Fruit fly (Drosophila melanogaster) whole organism, embryonic: Measurements from ENCODE around the gene CG13081.
A peak's percentile ranks its signal among the peaks of the same experiment; 100 is the strongest.

Source experiments
- Adf1 ChIP-seq: fragments of 200-800 bp; sonication (Bioruptor generic); IDR thresholded peaks from 2 replicates; pipeline ENCODE4 v1.3.6; 2022; ENCODE audit warnings: missing biosample characterization, missing genetic modification characterization
- BEAF-32 ChIP-seq: fragments of 200-800 bp; sonication (Bioruptor generic); optimal IDR thresholded peaks from 3 replicates; lab custom pipeline; 2017; ENCODE audit warnings: missing biosample characterization, missing genetic modification characterization, mild to moderate bottlenecking, moderate library complexity, missing genetic modification reagents
- BtbVII ChIP-seq: fragments of 200-800 bp; sonication (Bioruptor generic); optimal IDR thresholded peaks from 3 replicates; lab custom pipeline; 2017; ENCODE audit warnings: missing biosample characterization, mild to moderate bottlenecking, missing genetic modification characterization
- Bteb2 ChIP-seq: fragments of 200-800 bp; sonication (Bioruptor generic); optimal IDR thresholded peaks from 2 replicates; lab custom pipeline; 2016; ENCODE audit warnings: missing biosample characterization, missing genetic modification characterization
- CG10654 ChIP-seq: fragments of 200-800 bp; sonication (Bioruptor generic); optimal IDR thresholded peaks from 2 replicates; lab custom pipeline; 2016; ENCODE audit warnings: missing biosample characterization, missing genetic modification characterization
- CG10959 ChIP-seq: fragments of 200-800 bp; sonication (Bioruptor generic); IDR thresholded peaks from 2 replicates; pipeline ENCODE4 v1.3.6; 2022; ENCODE audit warnings: missing biosample characterization, missing genetic modification characterization
- CG11456 ChIP-seq: fragments of 200-800 bp; sonication (Bioruptor generic); IDR thresholded peaks from 3 replicates; pipeline ENCODE4 v1.3.6; 2022; ENCODE audit warnings: missing biosample characterization, missing genetic modification characterization
- CG12744 ChIP-seq: fragments of 200-800 bp; sonication (Bioruptor generic); optimal IDR thresholded peaks from 2 replicates; lab custom pipeline; 2016; ENCODE audit warnings: missing biosample characterization, missing genetic modification characterization
- CG15601 ChIP-seq: fragments of 200-800 bp; sonication (Bioruptor generic); optimal IDR thresholded peaks from 3 replicates; lab custom pipeline; 2019; ENCODE audit warnings: missing biosample characterization, mild to moderate bottlenecking, missing genetic modification characterization, moderate library complexity
- CG16815 ChIP-seq: fragments of 200-800 bp; sonication (Bioruptor generic); optimal IDR thresholded peaks from 3 replicates; lab custom pipeline; 2017; ENCODE audit warnings: missing biosample characterization, mild to moderate bottlenecking, missing genetic modification characterization
- CG17829 ChIP-seq: fragments of 200-800 bp; optimal IDR thresholded peaks from 2 replicates; lab custom pipeline; 2019; ENCODE audit warnings: missing biosample characterization, mild to moderate bottlenecking, missing genetic modification characterization, moderate library complexity
- CG18011 ChIP-seq: fragments of 200-800 bp; sonication (Bioruptor generic); optimal IDR thresholded peaks from 2 replicates; lab custom pipeline; 2017; ENCODE audit warnings: missing biosample characterization, missing genetic modification characterization, mild to moderate bottlenecking, moderate library complexity, missing genotype
- CG4820 ChIP-seq: fragments of 200-800 bp; sonication (Bioruptor generic); optimal IDR thresholded peaks from 3 replicates; lab custom pipeline; 2016; ENCODE audit warnings: missing biosample characterization, missing genetic modification characterization
- CG4854 ChIP-seq: fragments of 200-800 bp; sonication (Bioruptor generic); optimal IDR thresholded peaks from 2 replicates; lab custom pipeline; 2016; ENCODE audit warnings: missing biosample characterization, missing genetic modification characterization, inconsistent platforms
- CG6175 ChIP-seq: fragments of 200-800 bp; sonication (Bioruptor generic); IDR thresholded peaks from 3 replicates; pipeline ENCODE4 v1.3.6; 2022; ENCODE audit warnings: missing biosample characterization, missing genetic modification characterization
- CG7987 ChIP-seq: fragments of 200-800 bp; sonication (Bioruptor generic); optimal IDR thresholded peaks from 2 replicates; lab custom pipeline; 2018; ENCODE audit warnings: missing biosample characterization, mild to moderate bottlenecking, missing genetic modification characterization, moderate library complexity
- CG8089 ChIP-seq: fragments of 200-800 bp; sonication (Bioruptor generic); optimal IDR thresholded peaks from 3 replicates; lab custom pipeline; 2016; ENCODE audit warnings: missing biosample characterization, missing genetic modification characterization
- CG8388 ChIP-seq: fragments of 200-800 bp; sonication (Bioruptor generic); optimal IDR thresholded peaks from 2 replicates; lab custom pipeline; 2019; ENCODE audit warnings: missing biosample characterization, mild to moderate bottlenecking, missing genetic modification characterization, moderate library complexity
- CkIIα-i1 ChIP-seq: fragments of 200-800 bp; sonication (Bioruptor generic); IDR thresholded peaks from 2 replicates; pipeline ENCODE4 v1.3.6; 2022; ENCODE audit warnings: missing biosample characterization, missing genetic modification characterization
- E2f1 ChIP-seq: fragments of 200-800 bp; sonication (Bioruptor generic); IDR thresholded peaks from 2 replicates; pipeline ENCODE4 v1.3.6; 2022; ENCODE audit warnings: missing biosample characterization, missing genetic modification characterization
- Fer2 ChIP-seq: fragments of 200-800 bp; sonication (Bioruptor generic); optimal IDR thresholded peaks from 2 replicates; lab custom pipeline; 2018; ENCODE audit warnings: missing biosample characterization, mild to moderate bottlenecking, missing genetic modification characterization, moderate library complexity
- H2.0 ChIP-seq: fragments of 200-800 bp; sonication (Bioruptor generic); IDR thresholded peaks from 2 replicates; pipeline ENCODE4 v1.3.6; 2022; ENCODE audit warnings: missing biosample characterization, missing genetic modification characterization
- MBD-R2 ChIP-seq: fragments of 200-800 bp; sonication (Bioruptor generic); IDR thresholded peaks from 2 replicates; pipeline ENCODE4 v1.3.6; 2022; ENCODE audit warnings: missing biosample characterization, missing genetic modification characterization
- Myb ChIP-seq: fragments of 200-800 bp; sonication (Bioruptor generic); optimal IDR thresholded peaks from 2 replicates; lab custom pipeline; 2016; ENCODE audit warnings: missing biosample characterization, missing genetic modification characterization
- Nf-YA ChIP-seq: fragments of 200-800 bp; sonication (Bioruptor generic); IDR thresholded peaks from 2 replicates; pipeline ENCODE4 v1.3.6; 2022; ENCODE audit warnings: missing biosample characterization, missing genetic modification characterization
- Opbp ChIP-seq: fragments of 200-800 bp; sonication (Bioruptor generic); IDR thresholded peaks from 3 replicates; pipeline ENCODE4 v1.3.6; 2022; ENCODE audit warnings: missing biosample characterization, missing genetic modification characterization; ENCODE audit not compliant: partially characterized antibody
- PHDP ChIP-seq: fragments of 200-800 bp; sonication (Bioruptor generic); optimal IDR thresholded peaks from 3 replicates; lab custom pipeline; 2018; ENCODE audit warnings: missing biosample characterization, mild to moderate bottlenecking, missing genetic modification characterization, moderate library complexity
- Pdp1 ChIP-seq, 2 experiments: fragments of 200-800 bp; sonication (Bioruptor generic); optimal IDR thresholded peaks; 3 replicates each; lab custom pipeline; 2016; ENCODE audit warnings: missing biosample characterization in 2 of 2, missing genetic modification characterization in 2 of 2, mild to moderate bottlenecking in 1 of 2, moderate library complexity in 1 of 2
- Ptx1 ChIP-seq: fragments of 200-800 bp; sonication (Bioruptor generic); IDR thresholded peaks from 2 replicates; pipeline ENCODE4 v1.3.6; 2022; ENCODE audit warnings: missing biosample characterization, missing genetic modification characterization
- Six4 ChIP-seq: fragments of 200-800 bp; sonication (Bioruptor generic); optimal IDR thresholded peaks from 2 replicates; lab custom pipeline; 2016; ENCODE audit warnings: missing biosample characterization, missing genetic modification characterization
- Xbp1 ChIP-seq: fragments of 200-800 bp; sonication (Bioruptor generic); optimal IDR thresholded peaks from 3 replicates; lab custom pipeline; 2016; ENCODE audit warnings: missing biosample characterization, mild to moderate bottlenecking, missing genetic modification characterization
- bcd ChIP-seq: fragments of 200-800 bp; sonication (Bioruptor generic); optimal IDR thresholded peaks from 2 replicates; lab custom pipeline; 2017; ENCODE audit warnings: missing biosample characterization, mild to moderate bottlenecking, missing genetic modification characterization
- corto ChIP-seq: fragments of 200-800 bp; sonication (Bioruptor generic); optimal IDR thresholded peaks from 2 replicates; lab custom pipeline; 2016; ENCODE audit warnings: missing biosample characterization, mild to moderate bottlenecking, missing genetic modification characterization, moderate library complexity
- dysf ChIP-seq: fragments of 200-800 bp; sonication (Bioruptor generic); IDR thresholded peaks from 3 replicates; pipeline ENCODE4 v1.3.6; 2022; ENCODE audit warnings: missing biosample characterization, missing genetic modification characterization
- eve ChIP-seq, 2 experiments: fragments of >200 bp; optimal IDR thresholded peaks; 2 replicates each; lab custom pipeline; 2017; ENCODE audit warnings: missing biosample characterization in 2 of 2, missing genetic modification characterization in 2 of 2
- fd102C ChIP-seq: fragments of 200-800 bp; sonication (Bioruptor generic); optimal IDR thresholded peaks from 2 replicates; lab custom pipeline; 2018; ENCODE audit warnings: missing biosample characterization, mild to moderate bottlenecking, missing genetic modification characterization, moderate library complexity
- gcm2 ChIP-seq: fragments of 200-800 bp; sonication (Bioruptor generic); optimal IDR thresholded peaks from 2 replicates; lab custom pipeline; 2016; ENCODE audit warnings: missing biosample characterization, missing genetic modification characterization
- gsb-n ChIP-seq: fragments of 200-800 bp; sonication (Bioruptor generic); optimal IDR thresholded peaks from 3 replicates; lab custom pipeline; 2018; ENCODE audit warnings: missing biosample characterization, mild to moderate bottlenecking, missing genetic modification characterization
- ind ChIP-seq: fragments of 200-800 bp; sonication (Bioruptor generic); optimal IDR thresholded peaks from 3 replicates; lab custom pipeline; 2016; ENCODE audit warnings: missing biosample characterization, missing genetic modification characterization
- insv ChIP-seq, 2 experiments: fragments of 200-800 bp; sonication (Bioruptor generic); optimal IDR thresholded peaks; 3 replicates each; lab custom pipeline; 2016 to 2018; ENCODE audit warnings: missing biosample characterization in 2 of 2, missing genetic modification characterization in 2 of 2
- lola ChIP-seq, 3 experiments: fragments of >200 bp in 2 of 3; fragments of 200-800 bp in 1 of 3; sonication (Bioruptor generic) in 1 of 3; optimal IDR thresholded peaks; 2 replicates each; lab custom pipeline; 2017 to 2019; ENCODE audit warnings: missing biosample characterization in 3 of 3, missing genetic modification characterization in 3 of 3, mild to moderate bottlenecking in 1 of 3, moderate library complexity in 1 of 3
- nom ChIP-seq: fragments of 200-800 bp; sonication (Bioruptor generic); optimal IDR thresholded peaks from 2 replicates; lab custom pipeline; 2017; ENCODE audit warnings: missing biosample characterization, missing genetic modification characterization, mild to moderate bottlenecking, moderate library complexity, missing genetic modification reagents
- pum ChIP-seq: fragments of 200-800 bp; sonication (Bioruptor generic); optimal IDR thresholded peaks from 2 replicates; lab custom pipeline; 2016; ENCODE audit warnings: missing biosample characterization, missing genetic modification characterization
- scrt ChIP-seq: fragments of 200-800 bp; sonication (Bioruptor generic); optimal IDR thresholded peaks from 2 replicates; lab custom pipeline; 2018; ENCODE audit warnings: missing biosample characterization, mild to moderate bottlenecking, missing genetic modification characterization, moderate library complexity
- seq ChIP-seq: fragments of 200-800 bp; sonication (Bioruptor generic); IDR thresholded peaks from 2 replicates; pipeline ENCODE4 v1.3.6; 2022; ENCODE audit warnings: missing biosample characterization, missing genetic modification characterization
- sqz ChIP-seq: fragments of 200-800 bp; sonication (Bioruptor generic); optimal IDR thresholded peaks from 3 replicates; lab custom pipeline; 2018; ENCODE audit warnings: missing biosample characterization, mild to moderate bottlenecking, missing genetic modification characterization
- stc ChIP-seq: fragments of 200-800 bp; sonication (Bioruptor generic); IDR thresholded peaks from 2 replicates; pipeline ENCODE4 v1.3.6; 2022; ENCODE audit warnings: missing biosample characterization, missing genetic modification characterization
- tgo ChIP-seq: fragments of 200-800 bp; sonication (Bioruptor generic); IDR thresholded peaks from 3 replicates; pipeline ENCODE4 v1.3.6; 2022; ENCODE audit warnings: missing biosample characterization, missing genetic modification characterization
- trem ChIP-seq: fragments of 200-800 bp; optimal IDR thresholded peaks from 3 replicates; lab custom pipeline; 2019; ENCODE audit warnings: missing biosample characterization, mild to moderate bottlenecking, missing genetic modification characterization, moderate library complexity
- usp ChIP-seq: fragments of >200 bp; optimal IDR thresholded peaks from 2 replicates; lab custom pipeline; 2017; ENCODE audit warnings: missing biosample characterization, missing genetic modification characterization
- vvl ChIP-seq: fragments of 200-800 bp; sonication (Bioruptor generic); IDR thresholded peaks from 2 replicates; pipeline ENCODE4 v1.3.6; 2022; ENCODE audit warnings: missing biosample characterization, missing genetic modification characterization

CG13081 gene

dm6 chr2L:19528308-19528707 lies 12.1 kb upstream of the CG13081 start (continued):
- TF ChIP-seq CG17829 (tag; lab: Kevin White, UChicago) (peak; percentile 87), CG6175 (GFP tag; lab: Robert Waterston, UW) (peak; percentile 94), Opbp (GFP tag; lab: Robert Waterston, UW) (no peak), eve (GFP tag; optimal IDR thresholded peaks at IDR 0.05; lab: Kevin White, UChicago) (no peak), ind (GFP tag; lab: Kevin White, UChicago) (peak; percentile 96), CG4820 (GFP tag; lab: Kevin White, UChicago) (peak; percentile 89), CG12744 (GFP tag; lab: Kevin White, UChicago) (peak; percentile 96), CG8089 (peak; percentile 77), CG10959 (GFP tag; lab: Robert Waterston, UW) (peak; percentile 72), CG11456 (GFP tag; lab: Robert Waterston, UW) (peak; percentile 98), Myb (GFP tag; lab: Kevin White, UChicago) (peak; percentile 87), Nf-YA (GFP tag; lab: Robert Waterston, UW) (peak; percentile 87), insv (GFP tag; optimal IDR thresholded peaks at IDR 0.05; lab: Kevin White, UChicago) (peak; percentile 11 to 38), CG16815 (peak; percentile 85), Bteb2 (GFP tag; lab: Kevin White, UChicago) (peak; percentile 97), CG8388 (GFP tag; lab: Kevin White, UChicago) (peak; percentile 81), fd102C (GFP tag; lab: Kevin White, UChicago) (peak; percentile 6), MBD-R2 (GFP tag; lab: Robert Waterston, UW) (peak; percentile 98), gcm2 (peak; percentile 87), lola (GFP tag; optimal IDR thresholded peaks at IDR 0.05; lab: Kevin White, UChicago) (peak in 1 of 3 experiments; percentile 53), pum (GFP tag; lab: Kevin White, UChicago) (peak; percentile 72), CG18011 (GFP tag; lab: Kevin White, UChicago) (peak; percentile 87), BtbVII (GFP tag; lab: Kevin White, UChicago) (peak; percentile 98), BEAF-32 (GFP tag; lab: Kevin White, UChicago) (peak; percentile 3), Fer2 (tag; lab: Kevin White, UChicago) (peak; percentile 93), sqz (GFP tag; lab: Kevin White, UChicago) (no peak), trem (tag; lab: Kevin White, UChicago) (peak; percentile 50), Six4 (GFP tag; lab: Kevin White, UChicago) (peak; percentile 84), H2.0 (GFP tag; lab: Robert Waterston, UW) (peak; percentile 96), Xbp1 (GFP tag; lab: Kevin White, UChicago) (peak; percentile 92), Adf1 (peak; percentile 90), corto (GFP tag; lab: Kevin White, UChicago) (peak; percentile 84), vvl (GFP tag; lab: Robert Waterston, UW) (peak; percentile 97), bcd (peak; percentile 94), CG10654 (GFP tag; lab: Kevin White, UChicago) (peak; percentile 85), stc (GFP tag; lab: Robert Waterston, UW) (peak; percentile 92), PHDP (tag; lab: Kevin White, UChicago) (peak; percentile 98), seq (peak; percentile 97), scrt (GFP tag; lab: Kevin White, UChicago) (peak; percentile 95), E2f1 (GFP tag; lab: Robert Waterston, UW) (peak; percentile 95), dysf (GFP tag; lab: Robert Waterston, UW) (peak; percentile 98), CkIIα-i1 (GFP tag; lab: Robert Waterston, UW) (peak; percentile 83), CG7987 (GFP tag; lab: Kevin White, UChicago) (peak; percentile 91), Pdp1 (GFP tag; optimal IDR thresholded peaks at IDR 0.05; lab: Kevin White, UChicago) (peak; percentile 91 to 93), gsb-n (tag; lab: Kevin White, UChicago) (peak; percentile 71), Ptx1 (GFP tag; lab: Robert Waterston, UW) (peak; percentile 97), tgo (peak; percentile 97), CG4854 (GFP tag; lab: Kevin White, UChicago) (peak; percentile 94), usp (GFP tag; lab: Kevin White, UChicago) (no peak), nom (peak; percentile 86), CG15601 (tag; lab: Kevin White, UChicago) (peak; percentile 68)
